Worm (Caenorhabditis elegans) whole organism, young adult: Measurements from ENCODE around the gene R04B3.2.

Source experiments
- F37B4.10 ChIP-seq: fragments of 200-800 bp; sonication (Bioruptor generic); IDR thresholded peaks from 2 replicates; pipeline ENCODE4 v1.3.6; 2022; ENCODE audit warnings: missing genetic modification characterization, missing compliant biosample characterization
- ama-1 ChIP-seq, 3 experiments: fragments of 150-350 bp in 1 of 3; sonication (generic microtip) in 2 of 3; optimal IDR thresholded peaks; 2 replicates each; lab custom pipeline; 2014 to 2018; ENCODE audit warnings: missing biosample characterization in 2 of 3, missing genetic modification characterization in 2 of 3, missing genetic modification reagents in 2 of 3
- ekl-4 ChIP-seq: fragments of 200-800 bp; sonication (Bioruptor generic); IDR thresholded peaks from 2 replicates; pipeline ENCODE4 v1.3.6; 2022; ENCODE audit warnings: missing genetic modification reagents, missing genetic modification characterization, missing compliant biosample characterization
- madf-10 ChIP-seq: sonication (generic microtip); optimal IDR thresholded peaks from 2 replicates; lab custom pipeline; 2016; ENCODE audit warnings: mild to moderate bottlenecking, missing genetic modification characterization, missing compliant biosample characterization
- madf-6 ChIP-seq: fragments of 200-800 bp; sonication (Bioruptor generic); IDR thresholded peaks from 2 replicates; pipeline ENCODE4 v1.3.6; 2022; ENCODE audit warnings: missing genetic modification reagents, missing genetic modification characterization, missing compliant biosample characterization
- sptf-2 ChIP-seq: fragments of 200-800 bp; sonication (Bioruptor generic); optimal IDR thresholded peaks from 2 replicates; lab custom pipeline; 2018; ENCODE audit warnings: mild to moderate bottlenecking, missing genetic modification characterization, missing compliant biosample characterization
- ztf-28 ChIP-seq: fragments of 200-800 bp; sonication (Bioruptor generic); IDR thresholded peaks from 2 replicates; pipeline ENCODE4 v1.3.6; 2022; ENCODE audit warnings: missing genetic modification reagents, missing genetic modification characterization, missing compliant biosample characterization

- no peak for TF ChIP-seq ama-1 (optimal IDR thresholded peaks at IDR 0.05; lab: Kevin White, UChicago)
- no peak for TF ChIP-seq ama-1 (GFP tag; optimal IDR thresholded peaks at IDR 0.05; lab: Kevin White, UChicago)
- no peak for TF ChIP-seq ztf-28 (GFP tag; lab: Robert Waterston, UW)
- TF ChIP-seq madf-10, result no peak
- no peak for TF ChIP-seq sptf-2 (GFP tag; lab: Kevin White, UChicago)
- TF ChIP-seq ekl-4 (GFP tag; lab: Robert Waterston, UW), result no peak
- no peak for TF ChIP-seq F37B4.10 (GFP tag; lab: Robert Waterston, UW)
- TF ChIP-seq madf-6, result no peak
Measured at ce11 chrX:2454914-2455313, 18.6 kb downstream of the R04B3.2 start.
